Worm (Caenorhabditis elegans): ENCODE results near the gene glt-6.

- no peak for TF ChIP-seq snpc-4 (tag; optimal IDR thresholded peaks at IDR 0.05)
- TF ChIP-seq nhr-237 (tag; optimal IDR thresholded peaks at IDR 0.05), result no peak
- TF ChIP-seq ama-1 (optimal IDR thresholded peaks at IDR 0.05), result no peak
- no peak for TF ChIP-seq ceh-82 (tag; optimal IDR thresholded peaks at IDR 0.05)
- TF ChIP-seq egl-27 (tag; optimal IDR thresholded peaks at IDR 0.05), result no peak
- TF ChIP-seq nhr-25 (tag; optimal IDR thresholded peaks at IDR 0.05), result no peak
- no peak for TF ChIP-seq mdl-1 (tag; optimal IDR thresholded peaks at IDR 0.05)
- no peak for TF ChIP-seq nhr-10 (tag; optimal IDR thresholded peaks at IDR 0.05)
Measured at ce11 chrIV:7503322-7503721, at the start of gene glt-6.

Data from whole organism, L2 larva.